Fruit fly (Drosophila melanogaster): ENCODE measurements around the gene ImpE2.

DNA sequence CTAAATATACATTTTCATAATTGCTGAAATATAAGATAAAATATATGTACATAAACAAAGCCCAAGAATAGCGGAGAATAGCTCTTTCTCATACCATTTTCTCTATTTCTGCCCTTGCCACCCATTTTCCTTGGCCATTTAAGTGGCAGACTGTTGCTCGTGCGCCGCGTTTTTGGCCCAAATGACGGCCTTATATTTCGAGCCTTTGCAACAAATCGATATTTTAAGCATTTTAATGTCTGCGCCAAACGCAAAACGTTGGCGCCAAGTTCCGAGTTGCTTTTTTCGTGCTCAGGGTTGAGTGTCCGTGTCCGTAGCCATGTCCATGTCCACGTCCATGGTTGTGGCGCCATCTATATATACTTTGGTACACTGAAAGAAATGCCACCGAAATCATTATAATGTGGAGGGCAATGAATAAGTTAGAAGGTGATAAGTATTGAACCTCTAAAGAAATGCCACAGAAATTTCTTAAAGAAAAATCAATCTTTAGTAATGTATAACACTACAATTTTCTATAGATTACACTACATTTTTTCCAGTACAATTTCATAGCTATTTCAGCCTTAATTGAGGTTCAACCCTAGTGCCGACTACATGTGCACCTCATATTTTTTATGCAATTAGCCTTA, 20.2 kb downstream of the ImpE2 start:
- no peak for TF ChIP-seq CG1233 (GFP tag; optimal IDR thresholded peaks at IDR 0.05)
- no peak for TF ChIP-seq Sox100B (GFP tag; optimal IDR thresholded peaks at IDR 0.05)
- TF ChIP-seq CG2120 (GFP tag; optimal IDR thresholded peaks at IDR 0.05) = peak; percentile 72
- peak; percentile 2 for TF ChIP-seq gro (GFP tag; optimal IDR thresholded peaks at IDR 0.05)
- no peak for TF ChIP-seq Hr78 (GFP tag; optimal IDR thresholded peaks at IDR 0.05)
- TF ChIP-seq lbe (GFP tag; optimal IDR thresholded peaks at IDR 0.05) = no peak

Measured in whole organism, embryonic.